Worm (Caenorhabditis elegans) whole organism, L1 larva: Measurements from ENCODE around the gene cpr-9.

ENCODE experiments used
- C04F5.9 ChIP-seq: sonication (generic microtip); optimal IDR thresholded peaks from 2 replicates; lab custom pipeline; 2016; ENCODE audit warnings: missing genetic modification characterization, missing compliant biosample characterization
- F16B12.6 ChIP-seq: fragments of 150-350 bp; optimal IDR thresholded peaks from 2 replicates; lab custom pipeline; 2014; ENCODE audit warnings: missing biosample characterization, missing genetic modification characterization
- alr-1 ChIP-seq: fragments of 200-800 bp; sonication (Bioruptor generic); optimal IDR thresholded peaks from 2 replicates; lab custom pipeline; 2018; ENCODE audit warnings: borderline replicate concordance, mild to moderate bottlenecking, missing genetic modification characterization, missing compliant biosample characterization
- ceh-63 ChIP-seq: fragments of 200-800 bp; sonication (Bioruptor generic); optimal IDR thresholded peaks from 2 replicates; lab custom pipeline; 2018; ENCODE audit warnings: mild to moderate bottlenecking, missing genetic modification characterization, missing compliant biosample characterization
- ceh-88 ChIP-seq: fragments of 200-800 bp; sonication (Bioruptor generic); IDR thresholded peaks from 2 replicates; pipeline ENCODE4 v1.3.6; 2022; ENCODE audit warnings: missing genetic modification characterization, missing compliant biosample characterization
- ceh-90 ChIP-seq: sonication (generic microtip); optimal IDR thresholded peaks from 2 replicates; lab custom pipeline; 2016; ENCODE audit warnings: missing genetic modification characterization, missing compliant biosample characterization
- efl-3 ChIP-seq: fragments of 200-800 bp; sonication (Bioruptor generic); optimal IDR thresholded peaks from 2 replicates; lab custom pipeline; 2018; ENCODE audit warnings: mild to moderate bottlenecking, missing genetic modification characterization, missing compliant biosample characterization
- egl-13 ChIP-seq: sonication (generic microtip); optimal IDR thresholded peaks from 2 replicates; lab custom pipeline; 2016; ENCODE audit warnings: missing genotype, missing genetic modification reagents, missing genetic modification characterization, missing compliant biosample characterization
- elt-3 ChIP-seq, 6 experiments: fragments of 150-350 bp in 1 of 6; sonication (generic microtip); optimal IDR thresholded peaks; 2 replicates each; lab custom pipeline; 2017 to 2018; ENCODE audit warnings: missing biosample characterization in 6 of 6, missing genetic modification characterization in 6 of 6, inconsistent platforms in 1 of 6
- hlh-17 ChIP-seq: fragments of 200-800 bp; sonication (Bioruptor generic); optimal IDR thresholded peaks from 2 replicates; lab custom pipeline; 2018; ENCODE audit warnings: missing genetic modification characterization, mild to moderate bottlenecking, missing compliant biosample characterization, moderate library complexity, borderline replicate concordance
- hpl-2 ChIP-seq: fragments of 150-350 bp; optimal IDR thresholded peaks from 2 replicates; lab custom pipeline; 2014; ENCODE audit warnings: missing biosample characterization, missing genetic modification reagents, missing genetic modification characterization
- irx-1 ChIP-seq: sonication (generic microtip); optimal IDR thresholded peaks from 2 replicates; lab custom pipeline; 2016; ENCODE audit warnings: missing genetic modification characterization, missing compliant biosample characterization
- jun-1 ChIP-seq: fragments of 150-350 bp; optimal IDR thresholded peaks from 2 replicates; lab custom pipeline; 2014; ENCODE audit warnings: missing biosample characterization, missing genetic modification reagents, missing genetic modification characterization
- lin-14 ChIP-seq: fragments of 200-800 bp; sonication (Bioruptor generic); optimal IDR thresholded peaks from 2 replicates; lab custom pipeline; 2018; ENCODE audit warnings: mild to moderate bottlenecking, missing genetic modification characterization, moderate library complexity, missing compliant biosample characterization
- lin-15B ChIP-seq: fragments of 150-350 bp; sonication (generic microtip); optimal IDR thresholded peaks from 3 replicates; lab custom pipeline; 2014; ENCODE audit warnings: missing biosample characterization, missing genetic modification characterization
- lir-3 ChIP-seq: sonication (generic microtip); optimal IDR thresholded peaks from 2 replicates; lab custom pipeline; 2016; ENCODE audit warnings: mild to moderate bottlenecking, missing genetic modification characterization, moderate library complexity, missing compliant biosample characterization; ENCODE audit not compliant: poor library complexity
- lsy-2 ChIP-seq, 2 experiments: fragments of 150-350 bp; optimal IDR thresholded peaks; 2 replicates each; lab custom pipeline; 2014; ENCODE audit warnings: missing biosample characterization in 2 of 2, missing genetic modification characterization in 2 of 2
- mab-9 ChIP-seq: fragments of 200-800 bp; sonication (Bioruptor generic); IDR thresholded peaks from 2 replicates; pipeline ENCODE4 v1.3.6; 2022; ENCODE audit warnings: missing genetic modification reagents, missing genetic modification characterization, missing compliant biosample characterization
- mdl-1 ChIP-seq, 2 experiments: fragments of 150-350 bp; optimal IDR thresholded peaks; 2 replicates each; lab custom pipeline; 2014 to 2017; ENCODE audit warnings: missing biosample characterization in 2 of 2, missing genetic modification characterization in 2 of 2, inconsistent platforms in 1 of 2
- mef-2 ChIP-seq: fragments of 150-350 bp; optimal IDR thresholded peaks from 2 replicates; lab custom pipeline; 2014; ENCODE audit warnings: missing biosample characterization, missing genetic modification characterization
- mep-1 ChIP-seq: fragments of 150-350 bp; optimal IDR thresholded peaks from 2 replicates; lab custom pipeline; 2014; ENCODE audit warnings: missing biosample characterization, missing genetic modification characterization
- nhr-12 ChIP-seq: sonication (generic microtip); optimal IDR thresholded peaks from 2 replicates; lab custom pipeline; 2017; ENCODE audit warnings: missing biosample characterization, missing genetic modification characterization
- nhr-19 ChIP-seq: fragments of 200-800 bp; sonication (Bioruptor generic); conservative IDR thresholded peaks from 2 replicates; pipeline ENCODE4 v1.3.6; 2022; ENCODE audit warnings: missing genetic modification characterization, missing compliant biosample characterization
- nhr-237 ChIP-seq: fragments of 150-350 bp; optimal IDR thresholded peaks from 2 replicates; lab custom pipeline; 2014; ENCODE audit warnings: missing biosample characterization, missing genetic modification characterization
- nhr-28 ChIP-seq: fragments of 150-350 bp; optimal IDR thresholded peaks from 2 replicates; lab custom pipeline; 2014; ENCODE audit warnings: missing biosample characterization, missing genetic modification characterization
- nhr-47 ChIP-seq: sonication (generic microtip); optimal IDR thresholded peaks from 2 replicates; lab custom pipeline; 2016; ENCODE audit warnings: mild to moderate bottlenecking, missing genetic modification characterization, moderate library complexity, missing compliant biosample characterization
- nhr-76 ChIP-seq: sonication (generic microtip); optimal IDR thresholded peaks from 2 replicates; lab custom pipeline; 2017; ENCODE audit warnings: missing biosample characterization, missing genetic modification characterization
- nhr-77 ChIP-seq: fragments of 150-350 bp; optimal IDR thresholded peaks from 2 replicates; lab custom pipeline; 2014; ENCODE audit warnings: missing biosample characterization, missing genetic modification characterization
- nhr-84 ChIP-seq: sonication (generic microtip); optimal IDR thresholded peaks from 2 replicates; lab custom pipeline; 2017; ENCODE audit warnings: missing biosample characterization, missing genetic modification characterization
- nhr-85 ChIP-seq: sonication (generic microtip); peaks from one replicate; lab custom pipeline; 2016; ENCODE audit warnings: missing genetic modification characterization, inconsistent platforms, missing compliant biosample characterization
- nhr-90 ChIP-seq: sonication (generic microtip); optimal IDR thresholded peaks from 2 replicates; lab custom pipeline; 2016; ENCODE audit warnings: mild to moderate bottlenecking, missing genetic modification characterization, missing compliant biosample characterization; ENCODE audit not compliant: poor library complexity
- pax-3 ChIP-seq: fragments of 200-800 bp; sonication (Bioruptor generic); optimal IDR thresholded peaks from 2 replicates; lab custom pipeline; 2018; ENCODE audit warnings: mild to moderate bottlenecking, missing genetic modification characterization, moderate library complexity, missing compliant biosample characterization
- skn-1 ChIP-seq: fragments of 150-350 bp; optimal IDR thresholded peaks from 2 replicates; lab custom pipeline; 2014; ENCODE audit warnings: missing biosample characterization, missing genetic modification characterization
- snu-23 ChIP-seq: sonication (generic microtip); optimal IDR thresholded peaks from 2 replicates; lab custom pipeline; 2016; ENCODE audit warnings: missing genetic modification characterization, missing compliant biosample characterization
- sox-4 ChIP-seq: sonication (generic microtip); optimal IDR thresholded peaks from 2 replicates; lab custom pipeline; 2016; ENCODE audit warnings: missing genetic modification characterization, missing compliant biosample characterization
- sptf-1 ChIP-seq: fragments of 150-350 bp; optimal IDR thresholded peaks from 2 replicates; lab custom pipeline; 2014; ENCODE audit warnings: missing biosample characterization, missing genetic modification characterization
- sup-37 ChIP-seq: fragments of 200-800 bp; sonication (Bioruptor generic); optimal IDR thresholded peaks from 2 replicates; lab custom pipeline; 2018; ENCODE audit warnings: mild to moderate bottlenecking, missing genetic modification characterization, missing compliant biosample characterization
- swsn-7 ChIP-seq: sonication (generic microtip); optimal IDR thresholded peaks from 2 replicates; lab custom pipeline; 2016; ENCODE audit warnings: missing genetic modification characterization, missing compliant biosample characterization
- tlp-1 ChIP-seq: fragments of 150-350 bp; optimal IDR thresholded peaks from 2 replicates; lab custom pipeline; 2014; ENCODE audit warnings: missing biosample characterization, missing genetic modification characterization
- unc-30 ChIP-seq: sonication (generic microtip); optimal IDR thresholded peaks from 2 replicates; lab custom pipeline; 2017; ENCODE audit warnings: missing biosample characterization, missing genetic modification characterization
- unc-62 ChIP-seq: fragments of 150-350 bp; optimal IDR thresholded peaks from 2 replicates; lab custom pipeline; 2014; ENCODE audit warnings: missing biosample characterization, missing genetic modification reagents, missing genetic modification characterization
- unc-86 ChIP-seq: sonication (generic microtip); optimal IDR thresholded peaks from 2 replicates; lab custom pipeline; 2016; ENCODE audit warnings: missing genetic modification characterization, missing compliant biosample characterization
- vab-15 ChIP-seq: sonication (generic microtip); optimal IDR thresholded peaks from 2 replicates; lab custom pipeline; 2017; ENCODE audit warnings: missing genotype, mild to moderate bottlenecking, missing genetic modification characterization, missing compliant biosample characterization
- xbp-1 ChIP-seq: sonication (generic microtip); optimal IDR thresholded peaks from 2 replicates; lab custom pipeline; 2016; ENCODE audit warnings: missing genetic modification characterization, missing compliant biosample characterization
- ztf-11 ChIP-seq, 2 experiments: sonication (generic microtip); optimal IDR thresholded peaks; 2 replicates each; lab custom pipeline; 2016 to 2017; ENCODE audit warnings: missing genetic modification characterization in 2 of 2, missing biosample characterization in 1 of 2, missing compliant biosample characterization in 1 of 2
- ztf-4 ChIP-seq: fragments of 150-350 bp; optimal IDR thresholded peaks from 2 replicates; lab custom pipeline; 2014; ENCODE audit warnings: missing biosample characterization, missing genetic modification characterization

Gene cpr-9

DNA sequence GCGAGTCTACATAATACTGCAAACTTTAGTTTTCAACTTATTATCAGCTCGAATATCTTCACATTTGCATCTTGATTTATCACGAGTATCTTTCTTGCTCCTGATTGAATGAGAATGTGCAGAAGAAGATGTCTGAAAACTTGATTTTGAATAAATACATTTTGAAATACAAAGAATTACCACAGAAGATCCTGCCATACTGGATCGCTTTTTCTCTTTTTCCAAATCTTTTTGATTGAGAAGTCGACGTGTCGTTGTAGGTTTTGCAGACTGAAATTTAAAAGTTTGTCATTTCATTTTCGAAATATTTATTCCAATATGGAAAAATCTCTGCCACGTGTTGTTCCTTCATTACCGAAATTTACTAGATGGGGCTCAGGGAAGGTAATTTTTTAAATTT is 7.0 kb upstream of the cpr-9 start, which contains the start of gene C52E4.12:
C52E4.12 (plus strand) TSS at position 301 of the 400 bp plus-strand sequence.
- TF ChIP-seq nhr-237 (tag; lab: Kevin White, UChicago): no peak
- TF ChIP-seq jun-1 (tag; lab: Kevin White, UChicago): no peak
- TF ChIP-seq nhr-85 (tag; lab: Kevin White, UChicago): no peak
- no peak for TF ChIP-seq sox-4 (tag; lab: Kevin White, UChicago)
- TF ChIP-seq tlp-1 (tag; lab: Kevin White, UChicago): no peak
- no peak for TF ChIP-seq unc-62 (GFP tag; lab: Kevin White, UChicago)
- no peak for TF ChIP-seq lin-14 (GFP tag; lab: Kevin White, UChicago)
- TF ChIP-seq ceh-90 (tag; lab: Kevin White, UChicago): no peak
- TF ChIP-seq nhr-28 (tag; lab: Kevin White, UChicago): no peak
- TF ChIP-seq C04F5.9 (tag; lab: Kevin White, UChicago): no peak
- no peak for TF ChIP-seq nhr-77 (tag; lab: Kevin White, UChicago)
- TF ChIP-seq alr-1 (tag; lab: Kevin White, UChicago): no peak
- no peak for TF ChIP-seq hlh-17
- no peak for TF ChIP-seq ztf-4 (tag; lab: Kevin White, UChicago)
- no peak for TF ChIP-seq unc-86 (tag; lab: Kevin White, UChicago)

ce11 chrV:11997403-11997802 is 5.5 kb upstream of the cpr-9 start:
- TF ChIP-seq egl-13 (tag; lab: Kevin White, UChicago): peak; percentile 50
- no peak for TF ChIP-seq snu-23 (GFP tag; lab: Kevin White, UChicago)

ce11 chrV:12001747-12002456 is 951 bp upstream of the cpr-9 start, which contains the start of gene gcy-33:
Gene gcy-33 (minus strand): TSS chrV:12001797.
- peak; percentile 87 for TF ChIP-seq mep-1 (tag; lab: Kevin White, UChicago)
- peak; percentile 88 for TF ChIP-seq swsn-7 (tag; lab: Kevin White, UChicago)
- peak; percentile 87 for TF ChIP-seq egl-13 (tag; lab: Kevin White, UChicago)
- TF ChIP-seq mdl-1 (tag; optimal IDR thresholded peaks at IDR 0.05; lab: Kevin White, UChicago): peak in 1 of 2 experiments; percentile 79
- peak; percentile 63 for TF ChIP-seq skn-1
- no peak for TF ChIP-seq mef-2 (tag; lab: Kevin White, UChicago)
- peak in 1 of 2 experiments; percentile 81 for TF ChIP-seq ztf-11 (tag; optimal IDR thresholded peaks at IDR 0.05; lab: Kevin White, UChicago)
- peak; percentile 25 for TF ChIP-seq F16B12.6 (tag; lab: Kevin White, UChicago)
- no peak for TF ChIP-seq nhr-28 (tag; lab: Kevin White, UChicago)
- TF ChIP-seq jun-1 (tag; lab: Kevin White, UChicago): peak; percentile 68
- peak; percentile 58 for TF ChIP-seq nhr-237 (tag; lab: Kevin White, UChicago)
- TF ChIP-seq sup-37 (GFP tag; lab: Kevin White, UChicago): no peak
- TF ChIP-seq unc-86 (tag; lab: Kevin White, UChicago): peak; percentile 84
- TF ChIP-seq unc-30 (tag; lab: Kevin White, UChicago): no peak
- TF ChIP-seq pax-3 (tag; lab: Kevin White, UChicago): peak; percentile 83
- no peak for TF ChIP-seq unc-62 (GFP tag; lab: Kevin White, UChicago)
- TF ChIP-seq sptf-1 (tag; lab: Kevin White, UChicago): no peak
- TF ChIP-seq lir-3: peak; percentile 56
- no peak for TF ChIP-seq hpl-2 (GFP tag; lab: Kevin White, UChicago)
- TF ChIP-seq nhr-12 (tag; lab: Kevin White, UChicago): no peak
- peak; percentile 80 for TF ChIP-seq nhr-19 (GFP tag; lab: Robert Waterston, UW)
- peak; percentile 83 for TF ChIP-seq xbp-1 (tag; lab: Kevin White, UChicago)
- TF ChIP-seq mab-9 (GFP tag; lab: Robert Waterston, UW): no peak
- peak; percentile 73 to 79 for TF ChIP-seq lsy-2 (tag; optimal IDR thresholded peaks at IDR 0.05; lab: Kevin White, UChicago)
- 0 out of 2 replicates have a peak, but pooled peaks have one; percentile 30 for TF ChIP-seq ceh-88 (GFP tag; lab: Robert Waterston, UW)
- TF ChIP-seq elt-3 (tag; optimal IDR thresholded peaks at IDR 0.05; lab: Kevin White, UChicago): peak in 5 of 6 experiments; percentile 17 to 58 (median 43)
- TF ChIP-seq hlh-17: no peak
- no peak for TF ChIP-seq ceh-63 (GFP tag; lab: Kevin White, UChicago)
- peak; percentile 24 for TF ChIP-seq nhr-76
- peak; percentile 92 for TF ChIP-seq snu-23 (GFP tag; lab: Kevin White, UChicago)
- peak; percentile 60 for TF ChIP-seq irx-1 (tag; lab: Kevin White, UChicago)
- no peak for TF ChIP-seq nhr-84 (tag; lab: Kevin White, UChicago)
- TF ChIP-seq vab-15 (tag; lab: Kevin White, UChicago): no peak
- TF ChIP-seq nhr-47 (tag; lab: Kevin White, UChicago): peak; percentile 92
- TF ChIP-seq nhr-77 (tag; lab: Kevin White, UChicago): peak; percentile 43
- TF ChIP-seq nhr-90 (tag; lab: Kevin White, UChicago): peak; percentile 91
- TF ChIP-seq lin-15B (tag; lab: Kevin White, UChicago): no peak
- no peak for TF ChIP-seq efl-3 (GFP tag; lab: Kevin White, UChicago)
- TF ChIP-seq C04F5.9 (tag; lab: Kevin White, UChicago): peak; percentile 8
